Worm (Caenorhabditis elegans) whole organism, L1 larva: ENCODE results near the gene gtf-2E2.

ENCODE experiments used
- C04F5.9 ChIP-seq: sonication (generic microtip); optimal IDR thresholded peaks from 2 replicates; lab custom pipeline; 2016; ENCODE audit warnings: missing genetic modification characterization, missing compliant biosample characterization
- F16B12.6 ChIP-seq: fragments of 150-350 bp; optimal IDR thresholded peaks from 2 replicates; lab custom pipeline; 2014; ENCODE audit warnings: missing biosample characterization, missing genetic modification characterization
- Y116A8C.19 ChIP-seq: sonication (generic microtip); optimal IDR thresholded peaks from 2 replicates; lab custom pipeline; 2016; ENCODE audit warnings: missing compliant biosample characterization, missing genetic modification characterization, borderline replicate concordance
- aha-1 ChIP-seq: fragments of 150-350 bp; optimal IDR thresholded peaks from 2 replicates; lab custom pipeline; 2014; ENCODE audit warnings: missing biosample characterization, missing genetic modification characterization
- alr-1 ChIP-seq: fragments of 200-800 bp; sonication (Bioruptor generic); optimal IDR thresholded peaks from 2 replicates; lab custom pipeline; 2018; ENCODE audit warnings: borderline replicate concordance, mild to moderate bottlenecking, missing genetic modification characterization, missing compliant biosample characterization
- ama-1 ChIP-seq: fragments of 150-350 bp; optimal IDR thresholded peaks from 2 replicates; lab custom pipeline; 2014
- ceh-63 ChIP-seq: fragments of 200-800 bp; sonication (Bioruptor generic); optimal IDR thresholded peaks from 2 replicates; lab custom pipeline; 2018; ENCODE audit warnings: mild to moderate bottlenecking, missing genetic modification characterization, missing compliant biosample characterization
- ceh-82 ChIP-seq, 3 experiments: fragments of 150-350 bp in 1 of 3; sonication (generic microtip) in 2 of 3; optimal IDR thresholded peaks; 2 replicates each; lab custom pipeline; 2014 to 2017; ENCODE audit warnings: missing biosample characterization in 3 of 3, missing genetic modification characterization in 3 of 3
- ces-1 ChIP-seq: fragments of 150-350 bp; optimal IDR thresholded peaks from 2 replicates; lab custom pipeline; 2014; ENCODE audit warnings: missing biosample characterization, missing genetic modification reagents, missing genetic modification characterization
- dpl-1 ChIP-seq, 3 experiments: fragments of 150-350 bp in 2 of 3; sonication (generic microtip) in 1 of 3; optimal IDR thresholded peaks; 2 replicates each; lab custom pipeline; 2014 to 2017; ENCODE audit warnings: missing biosample characterization in 3 of 3, missing genetic modification characterization in 3 of 3, missing genetic modification reagents in 3 of 3
- efl-1 ChIP-seq, 4 experiments: fragments of 150-350 bp; optimal IDR thresholded peaks in 3 of 4; peaks in 1 of 4; 1 replicate in 1 of 4; 2 replicates in 3 of 4; lab custom pipeline; 2014; ENCODE audit warnings: missing biosample characterization in 2 of 4, missing genetic modification characterization in 2 of 4, missing genetic modification reagents in 2 of 4
- elt-3 ChIP-seq, 6 experiments: fragments of 150-350 bp in 1 of 6; sonication (generic microtip); optimal IDR thresholded peaks; 2 replicates each; lab custom pipeline; 2017 to 2018; ENCODE audit warnings: missing biosample characterization in 6 of 6, missing genetic modification characterization in 6 of 6, inconsistent platforms in 1 of 6
- ets-5 ChIP-seq: fragments of 200-800 bp; sonication (Bioruptor generic); IDR thresholded peaks from 2 replicates; pipeline ENCODE4 v1.3.6; 2022; ENCODE audit warnings: missing genetic modification characterization, missing compliant biosample characterization
- fkh-10 ChIP-seq: sonication (generic microtip); optimal IDR thresholded peaks from 2 replicates; lab custom pipeline; 2017; ENCODE audit warnings: missing biosample characterization, missing genetic modification reagents, missing genetic modification characterization
- fkh-4 ChIP-seq: sonication (generic microtip); optimal IDR thresholded peaks from 2 replicates; lab custom pipeline; 2016; ENCODE audit warnings: missing compliant biosample characterization, missing genetic modification characterization, borderline replicate concordance
- fos-1 ChIP-seq: fragments of 150-350 bp; optimal IDR thresholded peaks from 2 replicates; lab custom pipeline; 2014; ENCODE audit warnings: missing biosample characterization, missing genetic modification characterization
- grh-1 ChIP-seq: fragments of 200-800 bp; sonication (Bioruptor generic); IDR thresholded peaks from 2 replicates; pipeline ENCODE4 v1.3.6; 2022; ENCODE audit warnings: missing genetic modification reagents, missing genetic modification characterization, missing compliant biosample characterization
- hlh-17 ChIP-seq: fragments of 200-800 bp; sonication (Bioruptor generic); optimal IDR thresholded peaks from 2 replicates; lab custom pipeline; 2018; ENCODE audit warnings: missing genetic modification characterization, mild to moderate bottlenecking, missing compliant biosample characterization, moderate library complexity, borderline replicate concordance
- hpl-2 ChIP-seq: fragments of 150-350 bp; optimal IDR thresholded peaks from 2 replicates; lab custom pipeline; 2014; ENCODE audit warnings: missing biosample characterization, missing genetic modification reagents, missing genetic modification characterization
- isw-1 ChIP-seq: fragments of 200-800 bp; sonication (Bioruptor generic); IDR thresholded peaks from 2 replicates; pipeline ENCODE4 v1.3.6; 2022; ENCODE audit warnings: missing genetic modification characterization, missing compliant biosample characterization
- lin-15B ChIP-seq: fragments of 150-350 bp; sonication (generic microtip); optimal IDR thresholded peaks from 3 replicates; lab custom pipeline; 2014; ENCODE audit warnings: missing biosample characterization, missing genetic modification characterization
- lin-35 ChIP-seq, 2 experiments: fragments of 150-350 bp; optimal IDR thresholded peaks; 2 replicates each; lab custom pipeline; 2014; ENCODE audit warnings: missing biosample characterization in 2 of 2, missing genetic modification characterization in 2 of 2, missing genetic modification reagents in 2 of 2
- lir-3 ChIP-seq: sonication (generic microtip); optimal IDR thresholded peaks from 2 replicates; lab custom pipeline; 2016; ENCODE audit warnings: mild to moderate bottlenecking, missing genetic modification characterization, moderate library complexity, missing compliant biosample characterization; ENCODE audit not compliant: poor library complexity
- mab-9 ChIP-seq: fragments of 200-800 bp; sonication (Bioruptor generic); IDR thresholded peaks from 2 replicates; pipeline ENCODE4 v1.3.6; 2022; ENCODE audit warnings: missing genetic modification reagents, missing genetic modification characterization, missing compliant biosample characterization
- mdl-1 ChIP-seq, 2 experiments: fragments of 150-350 bp; optimal IDR thresholded peaks; 2 replicates each; lab custom pipeline; 2014 to 2017; ENCODE audit warnings: missing biosample characterization in 2 of 2, missing genetic modification characterization in 2 of 2, inconsistent platforms in 1 of 2
- mef-2 ChIP-seq: fragments of 150-350 bp; optimal IDR thresholded peaks from 2 replicates; lab custom pipeline; 2014; ENCODE audit warnings: missing biosample characterization, missing genetic modification characterization
- mep-1 ChIP-seq: fragments of 150-350 bp; optimal IDR thresholded peaks from 2 replicates; lab custom pipeline; 2014; ENCODE audit warnings: missing biosample characterization, missing genetic modification characterization
- nhr-11 ChIP-seq: fragments of 150-350 bp; optimal IDR thresholded peaks from 2 replicates; lab custom pipeline; 2014; ENCODE audit warnings: missing biosample characterization, missing genetic modification characterization
- nhr-12 ChIP-seq: sonication (generic microtip); optimal IDR thresholded peaks from 2 replicates; lab custom pipeline; 2017; ENCODE audit warnings: missing biosample characterization, missing genetic modification characterization
- nhr-237 ChIP-seq: fragments of 150-350 bp; optimal IDR thresholded peaks from 2 replicates; lab custom pipeline; 2014; ENCODE audit warnings: missing biosample characterization, missing genetic modification characterization
- nhr-28 ChIP-seq: fragments of 150-350 bp; optimal IDR thresholded peaks from 2 replicates; lab custom pipeline; 2014; ENCODE audit warnings: missing biosample characterization, missing genetic modification characterization
- nhr-47 ChIP-seq: sonication (generic microtip); optimal IDR thresholded peaks from 2 replicates; lab custom pipeline; 2016; ENCODE audit warnings: mild to moderate bottlenecking, missing genetic modification characterization, moderate library complexity, missing compliant biosample characterization
- nhr-71 ChIP-seq: sonication (generic microtip); optimal IDR thresholded peaks from 2 replicates; lab custom pipeline; 2016; ENCODE audit warnings: mild to moderate bottlenecking, missing genetic modification characterization, moderate library complexity, missing compliant biosample characterization
- nhr-84 ChIP-seq: sonication (generic microtip); optimal IDR thresholded peaks from 2 replicates; lab custom pipeline; 2017; ENCODE audit warnings: missing biosample characterization, missing genetic modification characterization
- nhr-85 ChIP-seq: sonication (generic microtip); peaks from one replicate; lab custom pipeline; 2016; ENCODE audit warnings: missing genetic modification characterization, inconsistent platforms, missing compliant biosample characterization
- nhr-90 ChIP-seq: sonication (generic microtip); optimal IDR thresholded peaks from 2 replicates; lab custom pipeline; 2016; ENCODE audit warnings: mild to moderate bottlenecking, missing genetic modification characterization, missing compliant biosample characterization; ENCODE audit not compliant: poor library complexity
- pag-3 ChIP-seq: sonication (generic microtip); optimal IDR thresholded peaks from 2 replicates; lab custom pipeline; 2017; ENCODE audit warnings: missing genetic modification characterization, mild to moderate bottlenecking, missing compliant biosample characterization, antibody characterized with exemption, borderline replicate concordance; ENCODE audit not compliant: insufficient read depth
- snu-23 ChIP-seq: sonication (generic microtip); optimal IDR thresholded peaks from 2 replicates; lab custom pipeline; 2016; ENCODE audit warnings: missing genetic modification characterization, missing compliant biosample characterization
- sup-37 ChIP-seq: fragments of 200-800 bp; sonication (Bioruptor generic); optimal IDR thresholded peaks from 2 replicates; lab custom pipeline; 2018; ENCODE audit warnings: mild to moderate bottlenecking, missing genetic modification characterization, missing compliant biosample characterization
- swsn-7 ChIP-seq: sonication (generic microtip); optimal IDR thresholded peaks from 2 replicates; lab custom pipeline; 2016; ENCODE audit warnings: missing genetic modification characterization, missing compliant biosample characterization
- xbp-1 ChIP-seq: sonication (generic microtip); optimal IDR thresholded peaks from 2 replicates; lab custom pipeline; 2016; ENCODE audit warnings: missing genetic modification characterization, missing compliant biosample characterization
- zip-4 ChIP-seq: fragments of 200-800 bp; sonication (Bioruptor generic); optimal IDR thresholded peaks from 2 replicates; lab custom pipeline; 2018; ENCODE audit warnings: mild to moderate bottlenecking, missing genetic modification characterization, moderate library complexity, missing compliant biosample characterization
- ztf-11 ChIP-seq, 2 experiments: sonication (generic microtip); optimal IDR thresholded peaks; 2 replicates each; lab custom pipeline; 2016 to 2017; ENCODE audit warnings: missing genetic modification characterization in 2 of 2, missing biosample characterization in 1 of 2, missing compliant biosample characterization in 1 of 2
- ztf-4 ChIP-seq: fragments of 150-350 bp; optimal IDR thresholded peaks from 2 replicates; lab custom pipeline; 2014; ENCODE audit warnings: missing biosample characterization, missing genetic modification characterization

Gene gtf-2E2

ce11 chrII:11569213-11569868 lies 27.0 kb upstream of the gtf-2E2 start, which contains the start of the genes F54D5.23 and F54D5.4:
Gene F54D5.23 (minus strand): TSS chrII:11569287.
Gene F54D5.4 (plus strand): TSS chrII:11569818.
- TF ChIP-seq elt-3 (tag; optimal IDR thresholded peaks at IDR 0.05; lab: Kevin White, UChicago) (no peak), nhr-12 (tag; lab: Kevin White, UChicago) (no peak)
- TF ChIP-seq, all 84 proteins: peak for 0

DNA sequence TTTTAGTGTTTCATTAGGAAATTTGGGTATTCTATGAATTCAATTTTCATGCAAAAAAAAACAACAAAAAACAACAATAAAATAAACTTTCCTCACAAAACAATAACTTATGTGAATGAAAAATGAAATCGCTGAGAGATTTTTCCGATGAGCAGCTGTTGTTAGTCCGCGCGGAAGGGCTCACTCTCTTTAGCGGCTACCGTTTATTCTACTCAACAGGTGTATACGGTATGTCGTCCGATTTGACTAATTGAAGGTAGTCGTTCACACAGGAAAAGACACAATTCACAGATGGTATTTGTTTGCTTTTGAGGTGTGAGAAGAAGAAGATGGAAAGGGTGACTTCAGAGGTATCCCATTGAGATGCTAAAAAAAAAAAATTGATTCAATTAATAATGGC lies 26.4 kb upstream of the gtf-2E2 start:
- TF ChIP-seq efl-1 (optimal IDR thresholded peaks at IDR 0.05; lab: Kevin White, UChicago) (no peak), efl-1 (GFP tag; optimal IDR thresholded peaks at IDR 0.05 in 1 of 2; lab: Kevin White, UChicago) (peak in 1 of 2 experiments; percentile 50), lin-15B (no peak)

DNA sequence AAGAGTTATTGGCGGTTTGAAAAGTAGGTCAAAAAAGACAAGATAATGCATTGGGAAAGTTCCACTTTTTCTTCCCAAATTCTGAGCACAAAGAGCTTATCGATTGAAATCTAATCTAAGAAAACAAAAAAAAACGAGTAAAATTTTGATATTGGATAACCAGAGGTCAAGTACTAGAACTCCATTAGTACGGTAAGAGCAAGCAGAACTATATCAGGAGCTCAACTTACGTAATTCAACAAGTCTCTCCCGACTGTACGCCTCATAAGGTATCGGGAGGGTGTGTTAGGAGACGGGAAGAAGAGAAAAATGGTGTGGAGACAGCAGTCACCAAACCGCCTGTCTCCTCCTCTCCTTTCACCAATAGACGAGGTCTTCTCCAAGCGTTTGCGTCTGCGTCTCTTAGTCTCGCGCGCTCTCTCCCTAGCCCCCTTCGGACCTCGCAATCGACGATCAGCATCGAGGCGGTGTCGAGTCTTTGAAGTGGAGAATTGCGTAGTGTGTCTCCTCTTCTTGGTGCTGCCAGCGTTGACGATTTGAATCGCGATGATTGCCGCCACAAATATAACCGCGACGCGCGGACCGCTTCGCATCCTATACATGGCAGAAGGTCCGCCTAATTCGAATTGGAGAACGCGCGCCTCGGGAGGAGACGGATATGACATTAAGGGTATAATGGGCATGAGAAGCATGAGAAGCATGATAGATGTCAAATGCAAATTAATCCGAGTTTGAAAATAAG lies 24.8 kb upstream of the gtf-2E2 start, which contains the start of gene F54D5.5:
Gene F54D5.5, minus strand, starts transcription at position 51 of the 742 bp plus-strand sequence.
- TF ChIP-seq nhr-84 (tag; lab: Kevin White, UChicago): no peak
- TF ChIP-seq aha-1 (tag; lab: Kevin White, UChicago): no peak
- TF ChIP-seq pag-3 (tag; lab: Kevin White, UChicago): no peak
- TF ChIP-seq zip-4 (GFP tag; lab: Kevin White, UChicago): no peak
- TF ChIP-seq ceh-82 (tag; optimal IDR thresholded peaks at IDR 0.05; lab: Kevin White, UChicago): peak in 2 of 3 experiments; percentile 12 to 28
- TF ChIP-seq elt-3 (tag; optimal IDR thresholded peaks at IDR 0.05; lab: Kevin White, UChicago): no peak
- no peak for TF ChIP-seq nhr-11 (tag; lab: Kevin White, UChicago)
- TF ChIP-seq fkh-4 (tag; lab: Kevin White, UChicago): no peak
- no peak for TF ChIP-seq nhr-47
- TF ChIP-seq mab-9 (GFP tag; lab: Robert Waterston, UW): no peak
- TF ChIP-seq snu-23 (GFP tag; lab: Kevin White, UChicago): peak; percentile 9
- no peak for TF ChIP-seq hlh-17 (GFP tag; lab: Kevin White, UChicago)
- TF ChIP-seq nhr-71 (tag; lab: Kevin White, UChicago): no peak
- TF ChIP-seq lir-3 (tag; lab: Kevin White, UChicago): no peak
- TF ChIP-seq nhr-28 (tag; lab: Kevin White, UChicago): no peak
- TF ChIP-seq alr-1: no peak
- no peak for TF ChIP-seq nhr-12 (tag; lab: Kevin White, UChicago)
- peak; percentile 25 for TF ChIP-seq nhr-85 (tag; lab: Kevin White, UChicago)
- no peak for TF ChIP-seq fos-1 (tag; lab: Kevin White, UChicago)
- peak; percentile 45 to 47 for TF ChIP-seq lin-35 (GFP tag; optimal IDR thresholded peaks at IDR 0.05; lab: Kevin White, UChicago)
- peak; percentile 44 for TF ChIP-seq mep-1
- no peak for TF ChIP-seq ztf-4
- TF ChIP-seq mdl-1 (tag; optimal IDR thresholded peaks at IDR 0.05; lab: Kevin White, UChicago): no peak
- TF ChIP-seq nhr-237 (tag; lab: Kevin White, UChicago): no peak
- TF ChIP-seq xbp-1 (tag; lab: Kevin White, UChicago): no peak
- no peak for TF ChIP-seq ets-5
- TF ChIP-seq F16B12.6 (tag; lab: Kevin White, UChicago): peak; percentile 1
- TF ChIP-seq nhr-90 (tag; lab: Kevin White, UChicago): no peak
- TF ChIP-seq grh-1: no peak
- no peak for TF ChIP-seq swsn-7
- TF ChIP-seq Y116A8C.19 (tag; lab: Kevin White, UChicago): no peak
- no peak for TF ChIP-seq ces-1 (GFP tag; lab: Kevin White, UChicago)
- TF ChIP-seq ama-1: no peak
- TF ChIP-seq sup-37 (GFP tag; lab: Kevin White, UChicago): no peak
- no peak for TF ChIP-seq mef-2 (tag; lab: Kevin White, UChicago)
- no peak for TF ChIP-seq C04F5.9 (tag; lab: Kevin White, UChicago)
- no peak for TF ChIP-seq ceh-63 (GFP tag; lab: Kevin White, UChicago)
- no peak for TF ChIP-seq fkh-10
- no peak; the same call in 1 of the 2 replicates for TF ChIP-seq isw-1 (GFP tag; lab: Robert Waterston, UW)
- TF ChIP-seq dpl-1 (GFP tag; optimal IDR thresholded peaks at IDR 0.05; lab: Kevin White, UChicago): peak in 2 of 3 experiments; percentile 22 to 75
- no peak for TF ChIP-seq hpl-2 (GFP tag; lab: Kevin White, UChicago)
- peak in 1 of 2 experiments; percentile 40 for TF ChIP-seq ztf-11 (tag; optimal IDR thresholded peaks at IDR 0.05; lab: Kevin White, UChicago)
